Worm (Caenorhabditis elegans) whole organism, mixed stage, embryonic: ENCODE results near the gene C08E8.4.

Experiments used
- ces-1 ChIP-seq: fragments of 150-350 bp; optimal IDR thresholded peaks from 2 replicates; lab custom pipeline; 2014; ENCODE audit warnings: missing biosample characterization, missing genetic modification reagents, missing genetic modification characterization
- elt-1 ChIP-seq: sonication (generic microtip); optimal IDR thresholded peaks from 2 replicates; lab custom pipeline; 2017; ENCODE audit warnings: missing genetic modification characterization, mild to moderate bottlenecking, missing compliant biosample characterization, antibody characterized with exemption, moderate library complexity, borderline replicate concordance; ENCODE audit not compliant: insufficient read depth
- lsy-2 ChIP-seq: fragments of 150-350 bp; optimal IDR thresholded peaks from 2 replicates; lab custom pipeline; 2014; ENCODE audit warnings: missing biosample characterization, missing genetic modification characterization
- mab-5 ChIP-seq: fragments of 150-350 bp; optimal IDR thresholded peaks from 2 replicates; lab custom pipeline; 2014; ENCODE audit warnings: missing biosample characterization, missing genetic modification characterization
- mep-1 ChIP-seq: fragments of 150-350 bp; optimal IDR thresholded peaks from 2 replicates; lab custom pipeline; 2017; ENCODE audit warnings: missing biosample characterization, missing genetic modification reagents, missing genetic modification characterization, inconsistent platforms
- nhr-12 ChIP-seq: fragments of 150-350 bp; optimal IDR thresholded peaks from 2 replicates; lab custom pipeline; 2014; ENCODE audit warnings: missing biosample characterization, missing genetic modification characterization
- nhr-237 ChIP-seq: fragments of 150-350 bp; optimal IDR thresholded peaks from 2 replicates; lab custom pipeline; 2014; ENCODE audit warnings: missing biosample characterization, missing genetic modification characterization
- snpc-4 ChIP-seq: fragments of 150-350 bp; optimal IDR thresholded peaks from 2 replicates; lab custom pipeline; 2014; ENCODE audit warnings: missing biosample characterization, missing genetic modification characterization
- unc-120 ChIP-seq: sonication (generic microtip); optimal IDR thresholded peaks from 2 replicates; lab custom pipeline; 2017; ENCODE audit warnings: missing genetic modification characterization, missing compliant biosample characterization; ENCODE audit not compliant: poor library complexity, severe bottlenecking
- zip-8 ChIP-seq: fragments of 150-350 bp; optimal IDR thresholded peaks from 2 replicates; lab custom pipeline; 2014; ENCODE audit warnings: missing biosample characterization, missing genetic modification characterization

- TF ChIP-seq snpc-4 (tag; lab: Kevin White, UChicago) (no peak), nhr-12 (tag; lab: Kevin White, UChicago) (no peak), mab-5 (tag; lab: Kevin White, UChicago) (no peak), lsy-2 (tag; lab: Kevin White, UChicago) (no peak), nhr-237 (tag; lab: Kevin White, UChicago) (no peak), elt-1 (tag; lab: Kevin White, UChicago) (no peak), zip-8 (tag; lab: Kevin White, UChicago) (no peak), mep-1 (no peak), ces-1 (no peak), unc-120 (tag; lab: Kevin White, UChicago) (no peak)
Observed at ce11 chrV:18412887-18413286, 41.2 kb downstream of the C08E8.4 start, which contains the start of gene ZK262.2.
